Worm (Caenorhabditis elegans): ENCODE data around the gene B0024.4.

The B0024.4 gene

ce11 chrV:10297099-10297498, at the start of gene B0024.4:
Gene B0024.4, plus strand, starts transcription at chrV:10297399.
- no peak for TF ChIP-seq unc-62 (GFP tag; optimal IDR thresholded peaks at IDR 0.05)

- no peak for TF ChIP-seq unc-62 (GFP tag; optimal IDR thresholded peaks at IDR 0.05)
Observed at ce11 chrV:10247673-10248239, 49.4 kb upstream of the B0024.4 start.

DNA sequence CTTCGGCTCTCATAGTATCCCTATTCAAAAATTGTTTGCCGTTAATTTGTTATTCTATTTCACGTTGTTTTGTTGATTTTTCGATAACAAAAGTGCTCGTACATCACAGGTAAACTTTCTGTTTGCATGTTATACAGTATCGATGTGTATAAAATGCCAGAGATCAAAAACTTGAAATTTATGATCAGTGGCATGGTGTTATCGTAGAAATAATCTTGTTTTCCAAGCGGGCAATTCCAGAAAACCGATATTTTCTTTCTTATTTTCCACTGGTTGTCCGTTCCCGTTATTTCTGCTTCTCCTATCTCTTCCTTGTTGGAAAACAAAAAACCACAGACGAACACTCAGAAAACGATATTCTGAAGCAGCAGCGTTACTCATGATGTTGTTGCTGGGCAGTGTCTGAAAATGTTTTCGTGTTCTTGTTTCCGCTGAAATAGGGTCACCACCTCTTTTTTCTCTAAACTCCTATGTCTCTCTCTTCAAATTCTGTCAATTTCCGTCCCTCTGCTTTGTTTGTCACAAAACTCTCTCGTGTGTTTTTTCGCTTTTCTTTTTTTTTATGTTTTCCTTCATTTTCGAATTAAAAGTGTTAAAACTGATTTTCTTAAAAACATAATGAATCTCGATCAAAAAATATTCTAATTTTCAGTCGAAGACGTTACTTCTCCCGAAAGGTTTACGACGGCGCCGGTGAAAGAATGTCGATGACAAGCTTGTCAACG, 48.8 kb upstream of the B0024.4 start, which contains the start of gene akt-1:
TSS of gene akt-1 (plus strand) at position 651 of the 725 bp plus-strand sequence.
- TF ChIP-seq unc-62 (GFP tag; optimal IDR thresholded peaks at IDR 0.05), result no peak

ce11 chrV:10249515-10249914, 47.7 kb upstream of the B0024.4 start:
- no peak for TF ChIP-seq unc-62 (GFP tag; optimal IDR thresholded peaks at IDR 0.05)

DNA sequence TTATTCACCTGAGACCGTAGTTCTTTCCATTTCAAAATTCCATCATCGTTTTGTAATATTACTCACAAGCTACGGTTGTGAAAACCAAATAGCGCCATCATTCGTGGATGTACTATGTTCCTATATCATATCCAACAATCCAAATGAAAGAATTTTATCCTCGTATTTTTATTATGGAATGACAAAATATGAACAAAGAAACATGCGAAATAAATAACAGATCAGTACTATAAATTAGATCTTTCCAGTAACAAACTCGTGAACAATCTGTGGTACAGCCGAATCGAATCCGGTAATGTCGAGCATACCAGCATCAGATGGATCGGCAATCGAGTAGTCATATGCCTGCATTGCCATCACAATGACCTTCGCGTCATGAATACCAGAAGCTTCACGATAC, 44.5 kb upstream of the B0024.4 start:
- TF ChIP-seq unc-62 (GFP tag; optimal IDR thresholded peaks at IDR 0.05), result no peak

- TF ChIP-seq unc-62 (GFP tag; optimal IDR thresholded peaks at IDR 0.05), result no peak
Observed at ce11 chrV:10255005-10255472, 42.2 kb upstream of the B0024.4 start, which contains the start of gene rop-1. Gene rop-1, minus strand, starts transcription at chrV:10255055.

DNA sequence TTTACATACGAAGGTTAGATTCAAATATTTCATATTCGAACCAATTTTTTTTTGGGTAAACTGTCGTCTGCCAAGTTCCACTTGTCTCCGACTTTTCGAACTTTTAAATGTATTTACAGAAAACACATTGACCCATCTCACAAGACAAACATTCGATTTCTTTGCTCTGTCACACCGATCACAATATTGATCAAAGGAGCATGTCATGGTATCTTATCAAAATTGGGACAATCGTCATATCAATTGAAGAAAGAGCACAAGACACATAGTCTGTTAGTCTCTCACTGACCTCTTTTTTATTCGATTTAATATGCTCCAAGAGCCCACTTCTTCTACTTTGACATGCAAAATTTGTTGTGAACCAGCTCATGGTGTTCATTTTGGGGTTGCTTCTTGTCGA, 41.1 kb upstream of the B0024.4 start, which contains the start of gene nhr-232:
TSS of gene nhr-232 (plus strand) at position 121 of the 400 bp plus-strand sequence.
- TF ChIP-seq unc-62 (GFP tag; optimal IDR thresholded peaks at IDR 0.05), result no peak

DNA sequence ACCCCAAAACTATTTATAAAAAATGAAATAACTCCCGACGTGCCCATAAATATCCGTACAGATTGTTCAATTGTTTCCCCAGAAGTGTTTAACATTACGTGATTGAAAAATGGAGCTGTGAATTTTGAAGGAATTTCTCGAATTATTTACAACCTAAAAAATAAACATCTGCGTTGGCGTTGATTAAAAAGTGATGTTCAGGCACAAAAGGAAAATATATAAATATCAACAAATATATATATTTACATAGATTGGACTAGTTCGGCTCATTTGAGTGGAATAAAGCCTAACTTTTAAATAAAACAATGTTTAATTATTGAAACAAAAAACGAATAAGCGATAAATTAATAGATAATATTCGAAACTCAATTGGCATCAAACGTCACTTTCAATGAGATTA, 36.7 kb upstream of the B0024.4 start, which contains the start of gene sri-18:
TSS of gene sri-18 (minus strand) at position 101 of the 400 bp plus-strand sequence.
- TF ChIP-seq unc-62 (GFP tag; optimal IDR thresholded peaks at IDR 0.05), result no peak

ce11 chrV:10265019-10265418, 32.2 kb upstream of the B0024.4 start:
- no peak for TF ChIP-seq unc-62 (GFP tag; optimal IDR thresholded peaks at IDR 0.05)

ce11 chrV:10266050-10266449, 31.1 kb upstream of the B0024.4 start:
- no peak for TF ChIP-seq unc-62 (GFP tag; optimal IDR thresholded peaks at IDR 0.05)

ce11 chrV:10270214-10270613, 27.0 kb upstream of the B0024.4 start, which contains the start of gene ric-4:
Gene ric-4, minus strand, starts transcription at chrV:10270314.
- no peak for TF ChIP-seq unc-62 (GFP tag; optimal IDR thresholded peaks at IDR 0.05)

DNA sequence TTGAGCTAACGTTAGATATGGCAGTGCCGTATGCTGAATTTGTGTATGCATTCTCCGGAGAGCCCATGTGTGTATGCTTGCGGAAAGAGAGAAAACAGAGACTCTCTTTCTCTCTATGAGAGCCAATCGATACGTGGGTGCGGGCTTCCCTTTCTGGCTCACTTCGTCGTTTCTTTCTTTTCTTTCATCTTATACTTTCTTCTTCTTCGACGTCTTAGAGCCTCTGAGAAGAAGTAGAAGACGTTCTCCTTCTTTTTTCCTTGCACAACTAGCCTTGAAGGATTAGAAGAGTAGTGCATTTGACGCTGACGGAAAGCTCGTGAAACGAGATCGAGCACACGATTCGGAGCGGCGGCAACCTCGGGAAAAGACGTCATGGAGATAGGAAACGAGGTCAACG, 23.4 kb upstream of the B0024.4 start:
- TF ChIP-seq unc-62 (GFP tag; optimal IDR thresholded peaks at IDR 0.05), result no peak

- TF ChIP-seq unc-62 (GFP tag; optimal IDR thresholded peaks at IDR 0.05), result no peak
Observed at ce11 chrV:10275619-10276018, 21.6 kb upstream of the B0024.4 start, which contains the start of gene Y22F5A.11. Gene Y22F5A.11, minus strand, starts transcription at chrV:10275646.

DNA sequence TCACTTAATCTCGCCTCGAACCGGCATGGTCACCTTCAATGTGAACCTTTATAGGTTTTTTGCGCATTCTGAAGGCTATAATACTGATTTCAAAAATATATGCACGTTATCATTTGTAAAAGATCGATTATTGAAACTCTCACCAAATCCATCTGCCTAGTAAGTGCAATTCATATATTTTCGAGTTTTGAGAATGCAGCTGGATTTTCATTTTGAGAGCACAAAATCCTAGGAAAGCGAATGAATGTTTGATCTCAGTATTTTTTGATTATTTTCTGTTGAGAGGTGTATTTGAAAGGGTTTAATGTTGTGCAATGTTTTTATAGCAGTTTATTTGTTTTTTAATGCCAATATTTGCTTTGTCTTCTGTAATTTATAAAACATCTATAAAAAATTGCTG, 21.2 kb upstream of the B0024.4 start:
- TF ChIP-seq unc-62 (GFP tag; optimal IDR thresholded peaks at IDR 0.05), result no peak

- no peak for TF ChIP-seq unc-62 (GFP tag; optimal IDR thresholded peaks at IDR 0.05)
Observed at ce11 chrV:10277579-10277978, 19.6 kb upstream of the B0024.4 start, which contains the start of gene lys-1. Gene lys-1, plus strand, starts transcription at chrV:10277904.

ce11 chrV:10280112-10280511, 17.1 kb upstream of the B0024.4 start:
- no peak for TF ChIP-seq unc-62 (GFP tag; optimal IDR thresholded peaks at IDR 0.05)

- no peak for TF ChIP-seq unc-62 (GFP tag; optimal IDR thresholded peaks at IDR 0.05)
Observed at ce11 chrV:10281374-10281773, 15.8 kb upstream of the B0024.4 start, which contains the start of gene lys-2. Gene lys-2, minus strand, starts transcription at chrV:10281474.

Data from whole organism, dauer.